Worm (Caenorhabditis elegans) whole organism, late embryonic: ENCODE results near the gene pap-2.
A peak's percentile ranks its signal among the peaks of the same experiment; 100 is the strongest.

Experiments used
- F13H6.1 ChIP-seq: sonication (generic microtip); optimal IDR thresholded peaks from 2 replicates; lab custom pipeline; 2016; ENCODE audit warnings: missing genetic modification characterization, missing compliant biosample characterization
- T23F11.4 ChIP-seq: fragments of 200-800 bp; sonication (Bioruptor generic); optimal IDR thresholded peaks from 2 replicates; lab custom pipeline; 2018; ENCODE audit warnings: mild to moderate bottlenecking, missing genetic modification characterization, missing compliant biosample characterization
- ama-1 ChIP-seq: fragments of 150-350 bp; optimal IDR thresholded peaks from 2 replicates; lab custom pipeline; 2014
- ceh-14 ChIP-seq: sonication (generic microtip); optimal IDR thresholded peaks from 2 replicates; lab custom pipeline; 2016; ENCODE audit warnings: missing genotype, missing genetic modification characterization, missing compliant biosample characterization
- ceh-22 ChIP-seq: sonication (generic microtip); optimal IDR thresholded peaks from 2 replicates; lab custom pipeline; 2017; ENCODE audit warnings: missing biosample characterization, missing genetic modification characterization
- ceh-24 ChIP-seq: sonication (generic microtip); optimal IDR thresholded peaks from 2 replicates; lab custom pipeline; 2016; ENCODE audit warnings: mild to moderate bottlenecking, missing genetic modification characterization, missing compliant biosample characterization
- ceh-30 ChIP-seq: fragments of 150-350 bp; optimal IDR thresholded peaks from 2 replicates; lab custom pipeline; 2014; ENCODE audit warnings: missing biosample characterization, missing genetic modification characterization
- ceh-31 ChIP-seq: sonication (generic microtip); optimal IDR thresholded peaks from 2 replicates; lab custom pipeline; 2016; ENCODE audit warnings: missing genetic modification characterization, missing compliant biosample characterization
- ceh-45 ChIP-seq: fragments of 200-800 bp; sonication (Bioruptor generic); IDR thresholded peaks from 2 replicates; pipeline ENCODE4 v1.3.6; 2022; ENCODE audit warnings: missing genetic modification reagents, missing genetic modification characterization, missing compliant biosample characterization
- ceh-48 ChIP-seq: sonication (generic microtip); optimal IDR thresholded peaks from 2 replicates; lab custom pipeline; 2016; ENCODE audit warnings: missing genetic modification characterization, inconsistent platforms, missing compliant biosample characterization
- ceh-9 ChIP-seq: sonication (generic microtip); optimal IDR thresholded peaks from 2 replicates; lab custom pipeline; 2016; ENCODE audit warnings: mild to moderate bottlenecking, missing genetic modification characterization, inconsistent platforms, missing compliant biosample characterization
- che-1 ChIP-seq: sonication (generic microtip); optimal IDR thresholded peaks from 2 replicates; lab custom pipeline; 2016; ENCODE audit warnings: mild to moderate bottlenecking, missing genetic modification characterization, missing compliant biosample characterization
- elt-4 ChIP-seq: sonication (generic microtip); optimal IDR thresholded peaks from 2 replicates; lab custom pipeline; 2016; ENCODE audit warnings: missing genetic modification characterization, missing compliant biosample characterization
- eyg-1 ChIP-seq: sonication (generic microtip); optimal IDR thresholded peaks from 2 replicates; lab custom pipeline; 2016; ENCODE audit warnings: missing genotype, missing genetic modification characterization, missing compliant biosample characterization
- fax-1 ChIP-seq: sonication (generic microtip); optimal IDR thresholded peaks from 2 replicates; lab custom pipeline; 2016; ENCODE audit warnings: missing genotype, missing genetic modification characterization, missing compliant biosample characterization
- fkh-10 ChIP-seq: fragments of 150-350 bp; optimal IDR thresholded peaks from 2 replicates; lab custom pipeline; 2014; ENCODE audit warnings: missing biosample characterization, missing genetic modification reagents, missing genetic modification characterization
- fkh-6 ChIP-seq: sonication (generic microtip); optimal IDR thresholded peaks from 2 replicates; lab custom pipeline; 2016; ENCODE audit warnings: missing genetic modification characterization, missing compliant biosample characterization
- hlh-13 ChIP-seq: fragments of 200-800 bp; sonication (Bioruptor generic); optimal IDR thresholded peaks from 2 replicates; lab custom pipeline; 2018; ENCODE audit warnings: mild to moderate bottlenecking, missing genetic modification characterization, missing compliant biosample characterization
- hlh-15 ChIP-seq: sonication (generic microtip); optimal IDR thresholded peaks from 2 replicates; lab custom pipeline; 2016; ENCODE audit warnings: missing genetic modification characterization, missing compliant biosample characterization
- hlh-30 ChIP-seq: sonication (generic microtip); optimal IDR thresholded peaks from 2 replicates; lab custom pipeline; 2017; ENCODE audit warnings: antibody characterized with exemption, missing genetic modification characterization, missing compliant biosample characterization; ENCODE audit not compliant: insufficient read depth
- nfya-1 ChIP-seq: sonication (generic microtip); optimal IDR thresholded peaks from 2 replicates; lab custom pipeline; 2017; ENCODE audit warnings: missing genetic modification characterization, mild to moderate bottlenecking, missing compliant biosample characterization, antibody characterized with exemption, moderate library complexity
- nhr-232 ChIP-seq: sonication (generic microtip); optimal IDR thresholded peaks from 2 replicates; lab custom pipeline; 2016; ENCODE audit warnings: missing genetic modification characterization, missing compliant biosample characterization
- odd-2 ChIP-seq: sonication (generic microtip); optimal IDR thresholded peaks from 2 replicates; lab custom pipeline; 2017; ENCODE audit warnings: antibody characterized with exemption, mild to moderate bottlenecking, missing genetic modification characterization, missing compliant biosample characterization
- pat-9 ChIP-seq: fragments of 200-800 bp; sonication (Bioruptor generic); optimal IDR thresholded peaks from 2 replicates; lab custom pipeline; 2018; ENCODE audit warnings: mild to moderate bottlenecking, missing genetic modification characterization, moderate library complexity, missing compliant biosample characterization
- pros-1 ChIP-seq: fragments of 150-350 bp; optimal IDR thresholded peaks from 2 replicates; lab custom pipeline; 2014; ENCODE audit warnings: missing biosample characterization, missing genetic modification reagents, missing genetic modification characterization
- rnt-1 ChIP-seq: sonication (generic microtip); optimal IDR thresholded peaks from 2 replicates; lab custom pipeline; 2016; ENCODE audit warnings: missing genetic modification characterization, missing compliant biosample characterization
- sdc-2 ChIP-seq: sonication (generic microtip); optimal IDR thresholded peaks from 2 replicates; lab custom pipeline; 2016; ENCODE audit warnings: missing genotype, missing genetic modification characterization, missing compliant biosample characterization
- sox-2 ChIP-seq: fragments of 200-800 bp; sonication (Bioruptor generic); IDR thresholded peaks from 2 replicates; pipeline ENCODE4 v1.3.6; 2022; ENCODE audit warnings: missing genetic modification reagents, missing genetic modification characterization, missing compliant biosample characterization
- unc-42 ChIP-seq: sonication (generic microtip); optimal IDR thresholded peaks from 2 replicates; lab custom pipeline; 2016; ENCODE audit warnings: missing genotype, missing genetic modification characterization, missing compliant biosample characterization
- unc-55 ChIP-seq: sonication (generic microtip); optimal IDR thresholded peaks from 2 replicates; lab custom pipeline; 2017; ENCODE audit warnings: missing biosample characterization, missing genetic modification reagents, missing genetic modification characterization
- unc-86 ChIP-seq: sonication (generic microtip); optimal IDR thresholded peaks from 2 replicates; lab custom pipeline; 2016; ENCODE audit warnings: missing genetic modification characterization, missing compliant biosample characterization

The pap-2 gene

ce11 chrII:9601679-9602078, 7.5 kb downstream of the pap-2 start:
- TF ChIP-seq hlh-30 (peak; percentile 40), ceh-14 (no peak)

ce11 chrII:9601069-9601468, 8.1 kb downstream of the pap-2 start:
- TF ChIP-seq rnt-1, result peak; percentile 29
- TF ChIP-seq eyg-1 (tag; lab: Kevin White, UChicago), result no peak
- TF ChIP-seq ceh-30, result no peak
- TF ChIP-seq hlh-30, result peak; percentile 40
- TF ChIP-seq fkh-6 (tag; lab: Kevin White, UChicago), result no peak
- no peak for TF ChIP-seq ceh-45 (GFP tag; lab: Robert Waterston, UW)
- TF ChIP-seq ceh-9 (tag; lab: Kevin White, UChicago), result no peak
- TF ChIP-seq nhr-232 (tag; lab: Kevin White, UChicago), result no peak
- peak; percentile 76 for TF ChIP-seq unc-55
- no peak for TF ChIP-seq odd-2

ce11 chrII:9600022-9600722, 9.0 kb downstream of the pap-2 start:
- TF ChIP-seq eyg-1 (tag; lab: Kevin White, UChicago) (no peak), unc-86 (tag; lab: Kevin White, UChicago) (no peak), F13H6.1 (tag; lab: Kevin White, UChicago) (no peak)

ce11 chrII:9597516-9598047, 11.6 kb downstream of the pap-2 start, which contains the start of gene mrpl-53:
TSS of gene mrpl-53 (plus strand) at chrII:9597622.
- TF ChIP-seq pros-1 (tag; lab: Kevin White, UChicago) (no peak), ceh-31 (tag; lab: Kevin White, UChicago) (no peak)

ce11 chrII:9596401-9596800, 12.8 kb downstream of the pap-2 start, which contains the start of gene E02H1.6:
TSS of gene E02H1.6 (plus strand) at chrII:9596701.
- TF ChIP-seq che-1 (tag; lab: Kevin White, UChicago) (no peak), ama-1 (no peak), unc-42 (tag; lab: Kevin White, UChicago) (no peak), fkh-10 (GFP tag; lab: Kevin White, UChicago) (no peak), ceh-22 (tag; lab: Kevin White, UChicago) (no peak), pat-9 (no peak), elt-4 (tag; lab: Kevin White, UChicago) (no peak), ceh-30 (no peak), sdc-2 (tag; lab: Kevin White, UChicago) (no peak), ceh-48 (tag; lab: Kevin White, UChicago) (no peak), unc-86 (tag; lab: Kevin White, UChicago) (no peak), T23F11.4 (GFP tag; lab: Kevin White, UChicago) (no peak), ceh-24 (tag; lab: Kevin White, UChicago) (no peak), odd-2 (no peak), hlh-15 (tag; lab: Kevin White, UChicago) (no peak), nfya-1 (tag; lab: Kevin White, UChicago) (no peak), fax-1 (tag; lab: Kevin White, UChicago) (no peak), sox-2 (GFP tag; lab: Robert Waterston, UW) (no peak)

ce11 chrII:9594924-9595323, 14.3 kb downstream of the pap-2 start, which contains the start of gene E02H1.5:
TSS of gene E02H1.5 (plus strand) at chrII:9595224.
- TF ChIP-seq hlh-13 (GFP tag; lab: Kevin White, UChicago), result no peak
